Fruit fly (Drosophila melanogaster) whole organism, embryonic: ENCODE results near the gene CG43731.

Experiments used
- C15 ChIP-seq: fragments of 200-800 bp; sonication (Bioruptor generic); IDR thresholded peaks from 3 replicates; pipeline ENCODE4 v1.3.6; 2022; ENCODE audit warnings: missing biosample characterization, missing genetic modification characterization
- CG10462 ChIP-seq: fragments of 200-800 bp; sonication (Bioruptor generic); optimal IDR thresholded peaks from 2 replicates; lab custom pipeline; 2016; ENCODE audit warnings: missing biosample characterization, missing genetic modification characterization
- CG10543 ChIP-seq: fragments of 200-800 bp; sonication (Bioruptor generic); optimal IDR thresholded peaks from 3 replicates; lab custom pipeline; 2017; ENCODE audit warnings: missing biosample characterization, mild to moderate bottlenecking, missing genetic modification characterization, moderate library complexity
- CG11085 ChIP-seq: fragments of 200-800 bp; sonication (Bioruptor generic); IDR thresholded peaks from 2 replicates; pipeline ENCODE4 v1.3.6; 2022; ENCODE audit warnings: missing biosample characterization, missing genetic modification characterization
- CG11456 ChIP-seq: fragments of 200-800 bp; sonication (Bioruptor generic); IDR thresholded peaks from 3 replicates; pipeline ENCODE4 v1.3.6; 2022; ENCODE audit warnings: missing biosample characterization, missing genetic modification characterization
- CG11723 ChIP-seq: fragments of 200-800 bp; sonication (Bioruptor generic); optimal IDR thresholded peaks from 2 replicates; lab custom pipeline; 2017; ENCODE audit warnings: missing biosample characterization, mild to moderate bottlenecking, missing genetic modification characterization
- CG12219 ChIP-seq: fragments of 200-800 bp; sonication (Bioruptor generic); optimal IDR thresholded peaks from 3 replicates; lab custom pipeline; 2018; ENCODE audit warnings: missing biosample characterization, mild to moderate bottlenecking, missing genetic modification characterization
- CG12744 ChIP-seq: fragments of 200-800 bp; sonication (Bioruptor generic); optimal IDR thresholded peaks from 2 replicates; lab custom pipeline; 2016; ENCODE audit warnings: missing biosample characterization, missing genetic modification characterization
- CG15073 ChIP-seq: fragments of 200-800 bp; sonication (Bioruptor generic); optimal IDR thresholded peaks from 2 replicates; lab custom pipeline; 2016; ENCODE audit warnings: missing biosample characterization, missing genetic modification characterization
- CG17186 ChIP-seq: fragments of 200-800 bp; sonication (Bioruptor generic); optimal IDR thresholded peaks from 3 replicates; lab custom pipeline; 2017; ENCODE audit warnings: missing biosample characterization, missing genetic modification reagents, missing genetic modification characterization
- CG17802 ChIP-seq: fragments of 200-800 bp; sonication (Bioruptor generic); optimal IDR thresholded peaks from 2 replicates; lab custom pipeline; 2018; ENCODE audit warnings: missing biosample characterization, mild to moderate bottlenecking, missing genetic modification characterization, moderate library complexity
- CG2120 ChIP-seq: fragments of 200-800 bp; sonication (Bioruptor generic); optimal IDR thresholded peaks from 3 replicates; lab custom pipeline; 2016; ENCODE audit warnings: missing biosample characterization, missing genetic modification characterization
- CG31441 ChIP-seq: fragments of 200-800 bp; sonication (Bioruptor generic); IDR thresholded peaks from 2 replicates; pipeline ENCODE4 v1.3.6; 2022; ENCODE audit warnings: missing biosample characterization, missing genetic modification characterization
- CG42726 ChIP-seq: fragments of 200-800 bp; sonication (Bioruptor generic); IDR thresholded peaks from 2 replicates; pipeline ENCODE4 v1.3.6; 2022; ENCODE audit warnings: missing biosample characterization, missing genetic modification characterization; ENCODE audit not compliant: partially characterized antibody
- CG4820 ChIP-seq: fragments of 200-800 bp; sonication (Bioruptor generic); optimal IDR thresholded peaks from 3 replicates; lab custom pipeline; 2016; ENCODE audit warnings: missing biosample characterization, missing genetic modification characterization
- CHES-1-like ChIP-seq: fragments of 200-800 bp; sonication (Bioruptor generic); optimal IDR thresholded peaks from 2 replicates; lab custom pipeline; 2016; ENCODE audit warnings: missing biosample characterization, missing genetic modification characterization
- CoRest ChIP-seq: fragments of 200-800 bp; sonication (Bioruptor generic); optimal IDR thresholded peaks from 3 replicates; lab custom pipeline; 2018; ENCODE audit warnings: missing biosample characterization, mild to moderate bottlenecking, missing genetic modification characterization, moderate library complexity
- Eip74EF ChIP-seq, 2 experiments: fragments of 200-800 bp in 1 of 2; fragments of >200 bp in 1 of 2; sonication (Bioruptor generic) in 1 of 2; optimal IDR thresholded peaks; 2 replicates each; lab custom pipeline; 2017 to 2019; ENCODE audit warnings: missing biosample characterization in 2 of 2, missing genetic modification characterization in 2 of 2, mild to moderate bottlenecking in 1 of 2, moderate library complexity in 1 of 2
- Ets65A ChIP-seq: fragments of 200-800 bp; sonication (Bioruptor generic); peaks from one replicate; lab custom pipeline; 2016; ENCODE audit warnings: missing biosample characterization, missing genetic modification characterization
- H15 ChIP-seq: fragments of 200-800 bp; sonication (Bioruptor generic); IDR thresholded peaks from 3 replicates; pipeline ENCODE4 v1.3.6; 2022; ENCODE audit warnings: missing biosample characterization, missing genetic modification characterization
- Hr78 ChIP-seq, 2 experiments: fragments of 200-800 bp in 1 of 2; fragments of >200 bp in 1 of 2; sonication (Bioruptor generic) in 1 of 2; optimal IDR thresholded peaks; 2 replicates each; lab custom pipeline; 2017 to 2019; ENCODE audit warnings: missing biosample characterization in 2 of 2, missing genetic modification characterization in 2 of 2, mild to moderate bottlenecking in 1 of 2, moderate library complexity in 1 of 2
- Med ChIP-seq: fragments of 200-800 bp; sonication (Bioruptor generic); peaks from one replicate; lab custom pipeline; 2016; ENCODE audit warnings: missing biosample characterization, missing genetic modification characterization, mild to moderate bottlenecking, inconsistent platforms, moderate library complexity
- NC2β ChIP-seq: fragments of 200-800 bp; sonication (Bioruptor generic); optimal IDR thresholded peaks from 2 replicates; lab custom pipeline; 2016; ENCODE audit warnings: missing biosample characterization, missing genetic modification characterization
- Poxn ChIP-seq: fragments of 200-800 bp; sonication (Bioruptor generic); IDR thresholded peaks from 2 replicates; pipeline ENCODE4 v1.3.6; 2022; ENCODE audit warnings: missing biosample characterization, missing genetic modification characterization
- Side ChIP-seq: fragments of 200-800 bp; sonication (Bioruptor generic); optimal IDR thresholded peaks from 2 replicates; lab custom pipeline; 2016; ENCODE audit warnings: missing biosample characterization, missing genetic modification characterization
- Spps ChIP-seq: fragments of 200-800 bp; sonication (Bioruptor generic); optimal IDR thresholded peaks from 2 replicates; lab custom pipeline; 2018; ENCODE audit warnings: missing biosample characterization, mild to moderate bottlenecking, missing genetic modification characterization
- aop ChIP-seq: fragments of 200-800 bp; sonication (Bioruptor generic); IDR thresholded peaks from 2 replicates; pipeline ENCODE4 v1.3.6; 2022; ENCODE audit warnings: missing biosample characterization, missing genetic modification characterization
- btn ChIP-seq: fragments of 200-800 bp; sonication (Bioruptor generic); optimal IDR thresholded peaks from 2 replicates; lab custom pipeline; 2016; ENCODE audit warnings: missing biosample characterization, missing genetic modification characterization
- caup ChIP-seq: fragments of 200-800 bp; sonication (Bioruptor generic); optimal IDR thresholded peaks from 3 replicates; lab custom pipeline; 2017; ENCODE audit warnings: missing biosample characterization, mild to moderate bottlenecking, missing genetic modification characterization, moderate library complexity; ENCODE audit not compliant: severe bottlenecking
- dm ChIP-seq: fragments of 200-800 bp; sonication (Bioruptor generic); optimal IDR thresholded peaks from 3 replicates; lab custom pipeline; 2016; ENCODE audit warnings: missing biosample characterization, missing genetic modification characterization
- ewg ChIP-seq: fragments of 200-800 bp; sonication (Bioruptor generic); optimal IDR thresholded peaks from 3 replicates; lab custom pipeline; 2017; ENCODE audit warnings: mild to moderate bottlenecking, missing biosample characterization, missing genetic modification reagents, missing genetic modification characterization
- exex ChIP-seq: fragments of 200-800 bp; sonication (Bioruptor generic); optimal IDR thresholded peaks from 4 replicates; lab custom pipeline; 2018; ENCODE audit warnings: missing biosample characterization, mild to moderate bottlenecking, missing genetic modification characterization, moderate library complexity
- gsb ChIP-seq: fragments of 200-800 bp; sonication (Bioruptor generic); IDR thresholded peaks from 2 replicates; pipeline ENCODE4 v1.3.6; 2022; ENCODE audit warnings: missing biosample characterization, missing genetic modification characterization
- hb ChIP-seq: fragments of 200-800 bp; sonication (Bioruptor generic); IDR thresholded peaks from 3 replicates; pipeline ENCODE4 v1.3.6; 2022; ENCODE audit warnings: missing biosample characterization, missing genetic modification characterization; ENCODE audit not compliant: partially characterized antibody
- hth ChIP-seq: fragments of >200 bp; optimal IDR thresholded peaks from 2 replicates; lab custom pipeline; 2017; ENCODE audit warnings: inconsistent platforms
- ind ChIP-seq: fragments of 200-800 bp; sonication (Bioruptor generic); optimal IDR thresholded peaks from 3 replicates; lab custom pipeline; 2016; ENCODE audit warnings: missing biosample characterization, missing genetic modification characterization
- jumu ChIP-seq: fragments of 200-800 bp; sonication (Bioruptor generic); optimal IDR thresholded peaks from 3 replicates; lab custom pipeline; 2016; ENCODE audit warnings: missing biosample characterization, missing genetic modification characterization
- maf-S ChIP-seq: fragments of 200-800 bp; sonication (Bioruptor generic); optimal IDR thresholded peaks from 2 replicates; lab custom pipeline; 2016; ENCODE audit warnings: missing biosample characterization, missing genetic modification characterization
- oc ChIP-seq: fragments of 200-800 bp; sonication (Bioruptor generic); optimal IDR thresholded peaks from 2 replicates; lab custom pipeline; 2018; ENCODE audit warnings: missing biosample characterization, mild to moderate bottlenecking, missing genetic modification characterization, moderate library complexity
- psq ChIP-seq: fragments of 200-800 bp; sonication (Bioruptor generic); optimal IDR thresholded peaks from 2 replicates; lab custom pipeline; 2017; ENCODE audit warnings: missing biosample characterization, missing genetic modification characterization
- pzg ChIP-seq: fragments of 200-800 bp; sonication (Bioruptor generic); optimal IDR thresholded peaks from 3 replicates; lab custom pipeline; 2018; ENCODE audit warnings: missing biosample characterization, mild to moderate bottlenecking, missing genetic modification characterization, moderate library complexity
- run ChIP-seq: fragments of 200-800 bp; sonication (Bioruptor generic); optimal IDR thresholded peaks from 3 replicates; lab custom pipeline; 2018; ENCODE audit warnings: missing biosample characterization, mild to moderate bottlenecking, missing genetic modification characterization
- sima ChIP-seq: fragments of 200-800 bp; sonication (Bioruptor generic); optimal IDR thresholded peaks from 2 replicates; lab custom pipeline; 2016; ENCODE audit warnings: missing biosample characterization, missing genetic modification characterization
- so ChIP-seq: fragments of 200-800 bp; sonication (Bioruptor generic); IDR thresholded peaks from 3 replicates; pipeline ENCODE4 v1.3.6; 2022; ENCODE audit warnings: missing biosample characterization, missing genetic modification characterization
- sqz ChIP-seq: fragments of 200-800 bp; sonication (Bioruptor generic); optimal IDR thresholded peaks from 3 replicates; lab custom pipeline; 2018; ENCODE audit warnings: missing biosample characterization, mild to moderate bottlenecking, missing genetic modification characterization
- tgo ChIP-seq: fragments of 200-800 bp; sonication (Bioruptor generic); IDR thresholded peaks from 3 replicates; pipeline ENCODE4 v1.3.6; 2022; ENCODE audit warnings: missing biosample characterization, missing genetic modification characterization
- tll ChIP-seq, 2 experiments: fragments of 200-800 bp in 1 of 2; fragments of >200 bp in 1 of 2; sonication (Bioruptor generic) in 1 of 2; optimal IDR thresholded peaks; 2 replicates each; lab custom pipeline; 2017 to 2019; ENCODE audit warnings: missing biosample characterization in 2 of 2, missing genetic modification characterization in 2 of 2, mild to moderate bottlenecking in 1 of 2, moderate library complexity in 1 of 2
- ttk ChIP-seq: fragments of 200-800 bp; sonication (Bioruptor generic); IDR thresholded peaks from 2 replicates; pipeline ENCODE4 v2.1.2; 2022; ENCODE audit warnings: missing biosample characterization, missing genetic modification characterization
- tup ChIP-seq: fragments of 200-800 bp; sonication (Bioruptor generic); optimal IDR thresholded peaks from 2 replicates; lab custom pipeline; 2016; ENCODE audit warnings: missing biosample characterization, mild to moderate bottlenecking, missing genetic modification characterization, moderate library complexity
- twi ChIP-seq: fragments of 200-800 bp; optimal IDR thresholded peaks from 2 replicates; lab custom pipeline; 2019; ENCODE audit warnings: missing biosample characterization, mild to moderate bottlenecking, missing genetic modification characterization, moderate library complexity
- yki ChIP-seq: fragments of >200 bp; optimal IDR thresholded peaks from 3 replicates; lab custom pipeline; 2018
- zf30C ChIP-seq: fragments of 200-800 bp; sonication (Bioruptor generic); optimal IDR thresholded peaks from 3 replicates; lab custom pipeline; 2018; ENCODE audit warnings: missing biosample characterization, mild to moderate bottlenecking, missing genetic modification characterization

CG43731 gene

DNA sequence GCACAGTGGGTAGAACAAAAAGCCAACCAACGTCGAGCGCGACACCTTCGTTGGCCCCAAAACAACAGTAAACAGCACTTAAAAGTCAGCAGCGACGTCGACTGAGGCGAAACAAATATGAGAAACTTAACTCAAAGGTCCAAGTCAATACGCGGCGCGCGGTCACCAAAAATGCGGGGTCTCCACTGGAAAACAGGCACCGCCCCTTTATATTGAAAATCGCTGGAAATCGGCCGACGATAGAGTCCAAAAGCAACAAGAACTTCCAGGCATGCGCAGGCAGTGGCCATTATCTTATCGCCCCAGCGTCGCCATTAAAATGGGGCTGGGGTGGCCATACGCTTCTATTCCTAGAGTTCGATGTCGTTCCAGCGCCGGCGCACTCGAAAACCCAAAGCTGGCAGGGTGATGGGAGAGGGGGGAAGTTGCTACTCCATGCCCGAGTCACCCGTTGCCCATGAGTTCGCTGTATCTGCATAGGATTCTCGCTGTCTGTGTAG, 6.6 kb downstream of the CG43731 start, which contains the start of gene Lim3:
TSS of gene Lim3 (minus strand) at position 51 of the 500 bp plus-strand sequence.
- TF ChIP-seq NC2β (no peak), pzg (no peak), ttk (GFP tag; lab: Robert Waterston, UW) (no peak), so (GFP tag; lab: Robert Waterston, UW) (no peak), CG17802 (tag; lab: Kevin White, UChicago) (no peak), Ets65A (GFP tag; lab: Kevin White, UChicago) (no peak), hb (GFP tag; lab: Robert Waterston, UW) (no peak), ewg (peak; percentile 97), CG31441 (GFP tag; lab: Robert Waterston, UW) (no peak), H15 (no peak), CHES-1-like (GFP tag; lab: Kevin White, UChicago) (no peak), CG11456 (GFP tag; lab: Robert Waterston, UW) (no peak), CG42726 (GFP tag; lab: Robert Waterston, UW) (no peak), gsb (GFP tag; lab: Robert Waterston, UW) (no peak), CG11085 (GFP tag; lab: Robert Waterston, UW) (no peak), twi (tag; lab: Kevin White, UChicago) (no peak), C15 (GFP tag; lab: Robert Waterston, UW) (no peak), oc (no peak), aop (GFP tag; lab: Robert Waterston, UW) (no peak), Spps (no peak), Side (GFP tag; lab: Kevin White, UChicago) (no peak), dm (GFP tag; lab: Kevin White, UChicago) (no peak), sqz (no peak), CG11723 (no peak), CG17186 (no peak), CG4820 (no peak), Hr78 (GFP tag; optimal IDR thresholded peaks at IDR 0.05; lab: Kevin White, UChicago) (no peak), sima (no peak), Poxn (GFP tag; lab: Robert Waterston, UW) (no peak), tll (GFP tag; optimal IDR thresholded peaks at IDR 0.05; lab: Kevin White, UChicago) (no peak), ind (GFP tag; lab: Kevin White, UChicago) (no peak), maf-S (no peak), zf30C (GFP tag; lab: Kevin White, UChicago) (no peak), tup (GFP tag; lab: Kevin White, UChicago) (no peak), yki (lab: Kevin White, UChicago) (no peak), Med (GFP tag; lab: Kevin White, UChicago) (peak; percentile 75), run (tag; lab: Kevin White, UChicago) (no peak), CG10462 (GFP tag; lab: Kevin White, UChicago) (no peak), tgo (GFP tag; lab: Robert Waterston, UW) (no peak), jumu (no peak), psq (no peak), CoRest (tag; lab: Kevin White, UChicago) (no peak), CG15073 (no peak), CG2120 (GFP tag; lab: Kevin White, UChicago) (no peak), hth (lab: Kevin White, UChicago) (no peak), exex (tag; lab: Kevin White, UChicago) (peak; percentile 26), CG12219 (GFP tag; lab: Kevin White, UChicago) (no peak), CG10543 (GFP tag; lab: Kevin White, UChicago) (no peak), CG12744 (GFP tag; lab: Kevin White, UChicago) (no peak), caup (no peak), btn (GFP tag; lab: Kevin White, UChicago) (no peak), Eip74EF (GFP tag; optimal IDR thresholded peaks at IDR 0.05; lab: Kevin White, UChicago) (no peak)
